Fruit fly (Drosophila melanogaster) whole organism, wandering third instar larva: ENCODE data around the gene aralar1.

Source experiments
- CG32264 ChIP-seq: fragments of 200-800 bp; sonication (Bioruptor generic); optimal IDR thresholded peaks from 2 replicates; lab custom pipeline; 2016; ENCODE audit warnings: missing biosample characterization, missing genetic modification characterization
- CrebA ChIP-seq: fragments of 200-800 bp; sonication (Bioruptor generic); optimal IDR thresholded peaks from 2 replicates; lab custom pipeline; 2016; ENCODE audit warnings: missing biosample characterization, mild to moderate bottlenecking, missing genetic modification characterization, borderline replicate concordance
- Mio ChIP-seq: sonication (Bioruptor generic); optimal IDR thresholded peaks from 2 replicates; lab custom pipeline; 2016; ENCODE audit warnings: missing biosample characterization, missing genetic modification characterization
- Myc ChIP-seq: fragments of >200 bp; optimal IDR thresholded peaks from 2 replicates; lab custom pipeline; 2017
- N ChIP-seq: fragments of >200 bp; optimal IDR thresholded peaks from 2 replicates; lab custom pipeline; 2018; ENCODE audit warnings: missing biosample characterization, missing external identifiers, missing genetic modification characterization
- OdsH ChIP-seq: fragments of 200-800 bp; sonication (Bioruptor generic); optimal IDR thresholded peaks from 2 replicates; lab custom pipeline; 2016; ENCODE audit warnings: missing biosample characterization, mild to moderate bottlenecking, missing genetic modification characterization
- Sp1 ChIP-seq: fragments of 200-800 bp; sonication (Bioruptor generic); optimal IDR thresholded peaks from 3 replicates; lab custom pipeline; 2019; ENCODE audit warnings: missing biosample characterization, mild to moderate bottlenecking, missing genetic modification characterization, moderate library complexity
- brk ChIP-seq: fragments of 200-800 bp; sonication (Bioruptor generic); optimal IDR thresholded peaks from 2 replicates; lab custom pipeline; 2016; ENCODE audit warnings: missing biosample characterization, mild to moderate bottlenecking, missing genetic modification characterization
- dsf ChIP-seq: sonication (Bioruptor generic); optimal IDR thresholded peaks from 2 replicates; lab custom pipeline; 2016; ENCODE audit warnings: missing biosample characterization, missing genetic modification characterization, borderline replicate concordance
- fru ChIP-seq: fragments of 200-800 bp; sonication (Bioruptor generic); optimal IDR thresholded peaks from 3 replicates; lab custom pipeline; 2016; ENCODE audit warnings: missing biosample characterization, mild to moderate bottlenecking, missing genetic modification characterization
- h ChIP-seq: fragments of 200-800 bp; sonication (Bioruptor generic); optimal IDR thresholded peaks from 3 replicates; lab custom pipeline; 2016; ENCODE audit warnings: missing biosample characterization, mild to moderate bottlenecking, missing genetic modification characterization
- pan ChIP-seq: fragments of >200 bp; optimal IDR thresholded peaks from 2 replicates; lab custom pipeline; 2017
- psq ChIP-seq: fragments of 200-800 bp; sonication (Bioruptor generic); optimal IDR thresholded peaks from 3 replicates; lab custom pipeline; 2017; ENCODE audit warnings: missing biosample characterization, mild to moderate bottlenecking, missing genetic modification characterization, moderate library complexity
- rgr ChIP-seq: fragments of 200-800 bp; sonication (Bioruptor generic); optimal IDR thresholded peaks from 3 replicates; lab custom pipeline; 2016; ENCODE audit warnings: missing biosample characterization, mild to moderate bottlenecking, missing genetic modification characterization

dm6 chr3R:30416765-30417274 is 38.8 kb downstream of the aralar1 start:
- TF ChIP-seq h (no peak), psq (GFP tag; lab: Kevin White, UChicago) (no peak), N (GFP tag; lab: Kevin White, UChicago) (no peak), CrebA (no peak), OdsH (GFP tag; lab: Kevin White, UChicago) (no peak), Myc (lab: Kevin White, UChicago) (no peak), CG32264 (no peak), fru (GFP tag; lab: Kevin White, UChicago) (no peak), pan (lab: Kevin White, UChicago) (no peak), rgr (GFP tag; lab: Kevin White, UChicago) (no peak), brk (no peak), Sp1 (GFP tag; lab: Kevin White, UChicago) (no peak), dsf (GFP tag; lab: Kevin White, UChicago) (no peak), Mio (GFP tag; lab: Kevin White, UChicago) (no peak)
